Worm (Caenorhabditis elegans) whole organism, young adult: ENCODE results near the gene sphr-1.

Source experiments
- B0035.1 ChIP-seq: sonication (generic microtip); optimal IDR thresholded peaks from 2 replicates; lab custom pipeline; 2016; ENCODE audit warnings: missing genetic modification characterization, mild to moderate bottlenecking, missing compliant biosample characterization, missing genotype, missing genetic modification reagents
- C06A6.2 ChIP-seq: fragments of 200-800 bp; sonication (Bioruptor generic); conservative IDR thresholded peaks from 2 replicates; pipeline ENCODE4 v1.3.6; 2022; ENCODE audit warnings: missing genetic modification characterization, missing compliant biosample characterization
- F52B5.7 ChIP-seq: sonication (generic microtip); optimal IDR thresholded peaks from 2 replicates; lab custom pipeline; 2016; ENCODE audit warnings: mild to moderate bottlenecking, missing genetic modification characterization, missing compliant biosample characterization
- Y56A3A.18 ChIP-seq: fragments of 200-800 bp; sonication (Bioruptor generic); IDR thresholded peaks from 2 replicates; pipeline ENCODE4 v1.3.6; 2022; ENCODE audit warnings: missing genetic modification reagents, missing genetic modification characterization, missing compliant biosample characterization
- ama-1 ChIP-seq, 3 experiments: fragments of 150-350 bp in 1 of 3; sonication (generic microtip) in 2 of 3; optimal IDR thresholded peaks; 2 replicates each; lab custom pipeline; 2014 to 2018; ENCODE audit warnings: missing biosample characterization in 2 of 3, missing genetic modification characterization in 2 of 3, missing genetic modification reagents in 2 of 3
- efl-1 ChIP-seq: fragments of 150-350 bp; optimal IDR thresholded peaks from 2 replicates; lab custom pipeline; 2014; ENCODE audit warnings: missing biosample characterization, missing genetic modification reagents, missing genetic modification characterization
- let-607 ChIP-seq, 2 experiments: fragments of 200-800 bp in 1 of 2; sonication (Bioruptor generic) in 1 of 2; sonication (generic microtip) in 1 of 2; optimal IDR thresholded peaks; 2 replicates each; lab custom pipeline; 2016 to 2018; ENCODE audit warnings: mild to moderate bottlenecking in 2 of 2, missing compliant biosample characterization in 2 of 2, missing genetic modification characterization in 2 of 2, moderate library complexity in 2 of 2, missing genotype in 1 of 2
- lin-40 ChIP-seq: sonication (generic microtip); optimal IDR thresholded peaks from 2 replicates; lab custom pipeline; 2016; ENCODE audit warnings: missing genetic modification characterization, mild to moderate bottlenecking, missing compliant biosample characterization, missing genotype, missing genetic modification reagents
- madf-6 ChIP-seq: fragments of 200-800 bp; sonication (Bioruptor generic); IDR thresholded peaks from 2 replicates; pipeline ENCODE4 v1.3.6; 2022; ENCODE audit warnings: missing genetic modification reagents, missing genetic modification characterization, missing compliant biosample characterization
- snpc-4 ChIP-seq, 5 experiments: fragments of 150-350 bp in 1 of 5; sonication (generic microtip) in 4 of 5; optimal IDR thresholded peaks; 2 replicates each; lab custom pipeline; 2014 to 2018; ENCODE audit warnings: missing genetic modification characterization in 5 of 5, missing biosample characterization in 3 of 5, antibody characterized with exemption in 2 of 5, mild to moderate bottlenecking in 2 of 5, missing compliant biosample characterization in 2 of 5, missing genotype in 2 of 5, moderate library complexity in 2 of 5, missing genetic modification reagents in 1 of 5
- ztf-25 ChIP-seq: fragments of 200-800 bp; sonication (Bioruptor generic); IDR thresholded peaks from 2 replicates; pipeline ENCODE4 v1.3.6; 2022; ENCODE audit warnings: missing genetic modification reagents, missing genetic modification characterization, missing compliant biosample characterization
- ztf-3 ChIP-seq: fragments of 200-800 bp; sonication (Bioruptor generic); optimal IDR thresholded peaks from 2 replicates; lab custom pipeline; 2018; ENCODE audit warnings: mild to moderate bottlenecking, missing genetic modification characterization, missing compliant biosample characterization

- TF ChIP-seq efl-1, result no peak
- TF ChIP-seq B0035.1 (tag; lab: Kevin White, UChicago), result no peak
- TF ChIP-seq ztf-25, result no peak
- TF ChIP-seq madf-6 (GFP tag; lab: Robert Waterston, UW), result no peak
- TF ChIP-seq snpc-4 (GFP tag; optimal IDR thresholded peaks at IDR 0.05; lab: Kevin White, UChicago), result no peak
- no peak for TF ChIP-seq snpc-4 (tag; optimal IDR thresholded peaks at IDR 0.05; lab: Kevin White, UChicago)
- TF ChIP-seq let-607 (tag; optimal IDR thresholded peaks at IDR 0.05; lab: Kevin White, UChicago), result no peak
- TF ChIP-seq Y56A3A.18 (GFP tag; lab: Robert Waterston, UW), result no peak
- no peak for TF ChIP-seq lin-40 (tag; lab: Kevin White, UChicago)
- TF ChIP-seq C06A6.2 (GFP tag; lab: Robert Waterston, UW), result no peak
- TF ChIP-seq F52B5.7 (tag; lab: Kevin White, UChicago), result no peak
- TF ChIP-seq ztf-3 (GFP tag; lab: Kevin White, UChicago), result no peak
- no peak for TF ChIP-seq ama-1 (optimal IDR thresholded peaks at IDR 0.05; lab: Kevin White, UChicago)
- TF ChIP-seq ama-1 (GFP tag; optimal IDR thresholded peaks at IDR 0.05; lab: Kevin White, UChicago), result no peak
Measured at ce11 chrV:9218655-9219389, 27.4 kb downstream of the sphr-1 start.
